Worm (Caenorhabditis elegans) whole organism, late embryonic: ENCODE results near the gene col-142.
A peak's percentile ranks its signal among the peaks of the same experiment; 100 is the strongest.

ENCODE experiments used
- F13H6.1 ChIP-seq: sonication (generic microtip); optimal IDR thresholded peaks from 2 replicates; lab custom pipeline; 2016; ENCODE audit warnings: missing genetic modification characterization, missing compliant biosample characterization
- ama-1 ChIP-seq: fragments of 150-350 bp; optimal IDR thresholded peaks from 2 replicates; lab custom pipeline; 2014
- ceh-14 ChIP-seq: sonication (generic microtip); optimal IDR thresholded peaks from 2 replicates; lab custom pipeline; 2016; ENCODE audit warnings: missing genotype, missing genetic modification characterization, missing compliant biosample characterization
- ceh-18 ChIP-seq: sonication (generic microtip); optimal IDR thresholded peaks from 2 replicates; lab custom pipeline; 2016; ENCODE audit warnings: missing genetic modification characterization, missing compliant biosample characterization
- ceh-2 ChIP-seq: sonication (generic microtip); optimal IDR thresholded peaks from 2 replicates; lab custom pipeline; 2016; ENCODE audit warnings: missing genotype, missing genetic modification characterization, missing compliant biosample characterization
- ceh-31 ChIP-seq: sonication (generic microtip); optimal IDR thresholded peaks from 2 replicates; lab custom pipeline; 2016; ENCODE audit warnings: missing genetic modification characterization, missing compliant biosample characterization
- ceh-48 ChIP-seq: sonication (generic microtip); optimal IDR thresholded peaks from 2 replicates; lab custom pipeline; 2016; ENCODE audit warnings: missing genetic modification characterization, inconsistent platforms, missing compliant biosample characterization
- dmd-4 ChIP-seq: sonication (generic microtip); optimal IDR thresholded peaks from 2 replicates; lab custom pipeline; 2016; ENCODE audit warnings: borderline replicate concordance, missing genetic modification characterization, missing compliant biosample characterization
- dve-1 ChIP-seq: sonication (generic microtip); optimal IDR thresholded peaks from 2 replicates; lab custom pipeline; 2017; ENCODE audit warnings: antibody characterized with exemption, mild to moderate bottlenecking, missing genetic modification characterization, missing compliant biosample characterization
- elt-2 ChIP-seq: sonication (generic microtip); optimal IDR thresholded peaks from 2 replicates; lab custom pipeline; 2016; ENCODE audit warnings: missing genetic modification reagents, missing genetic modification characterization, missing compliant biosample characterization
- ets-4 ChIP-seq: sonication (generic microtip); optimal IDR thresholded peaks from 2 replicates; lab custom pipeline; 2016; ENCODE audit warnings: missing genetic modification characterization, missing compliant biosample characterization
- fkh-6 ChIP-seq: sonication (generic microtip); optimal IDR thresholded peaks from 2 replicates; lab custom pipeline; 2016; ENCODE audit warnings: missing genetic modification characterization, missing compliant biosample characterization
- hlh-30 ChIP-seq: sonication (generic microtip); optimal IDR thresholded peaks from 2 replicates; lab custom pipeline; 2017; ENCODE audit warnings: antibody characterized with exemption, missing genetic modification characterization, missing compliant biosample characterization; ENCODE audit not compliant: insufficient read depth
- hlh-8 ChIP-seq: sonication (generic microtip); optimal IDR thresholded peaks from 2 replicates; lab custom pipeline; 2016; ENCODE audit warnings: missing genotype, missing genetic modification characterization, missing compliant biosample characterization
- lim-6 ChIP-seq: sonication (generic microtip); optimal IDR thresholded peaks from 2 replicates; lab custom pipeline; 2016; ENCODE audit warnings: missing genetic modification characterization, missing compliant biosample characterization
- lin-11 ChIP-seq: fragments of 200-800 bp; sonication (Bioruptor generic); optimal IDR thresholded peaks from 2 replicates; lab custom pipeline; 2018; ENCODE audit warnings: mild to moderate bottlenecking, missing genetic modification characterization, missing compliant biosample characterization
- nhr-11 ChIP-seq: fragments of 150-350 bp; optimal IDR thresholded peaks from 2 replicates; lab custom pipeline; 2014; ENCODE audit warnings: missing biosample characterization, missing genetic modification characterization
- nhr-232 ChIP-seq: sonication (generic microtip); optimal IDR thresholded peaks from 2 replicates; lab custom pipeline; 2016; ENCODE audit warnings: missing genetic modification characterization, missing compliant biosample characterization
- odd-2 ChIP-seq: sonication (generic microtip); optimal IDR thresholded peaks from 2 replicates; lab custom pipeline; 2017; ENCODE audit warnings: antibody characterized with exemption, mild to moderate bottlenecking, missing genetic modification characterization, missing compliant biosample characterization
- pag-3 ChIP-seq: sonication (generic microtip); optimal IDR thresholded peaks from 2 replicates; lab custom pipeline; 2016; ENCODE audit warnings: missing compliant biosample characterization, missing genetic modification characterization, borderline replicate concordance
- pax-1 ChIP-seq: fragments of 150-350 bp; optimal IDR thresholded peaks from 2 replicates; lab custom pipeline; 2014; ENCODE audit warnings: missing biosample characterization, missing genetic modification characterization
- pha-2 ChIP-seq: sonication (generic microtip); optimal IDR thresholded peaks from 2 replicates; lab custom pipeline; 2017; ENCODE audit warnings: mild to moderate bottlenecking, missing genetic modification characterization, missing compliant biosample characterization
- pha-4 ChIP-seq: fragments of 150-350 bp; optimal IDR thresholded peaks from 2 replicates; lab custom pipeline; 2018; ENCODE audit warnings: missing biosample characterization, missing genetic modification reagents, missing genetic modification characterization
- pqm-1 ChIP-seq: sonication (generic microtip); optimal IDR thresholded peaks from 2 replicates; lab custom pipeline; 2016; ENCODE audit warnings: missing genetic modification characterization, missing compliant biosample characterization
- rnt-1 ChIP-seq: sonication (generic microtip); optimal IDR thresholded peaks from 2 replicates; lab custom pipeline; 2016; ENCODE audit warnings: missing genetic modification characterization, missing compliant biosample characterization
- sox-4 ChIP-seq: sonication (generic microtip); optimal IDR thresholded peaks from 2 replicates; lab custom pipeline; 2017; ENCODE audit warnings: mild to moderate bottlenecking, missing genetic modification characterization, inconsistent platforms, missing compliant biosample characterization
- syd-9 ChIP-seq: sonication (generic microtip); optimal IDR thresholded peaks from 2 replicates; lab custom pipeline; 2016; ENCODE audit warnings: mild to moderate bottlenecking, missing genetic modification characterization, moderate library complexity, missing compliant biosample characterization
- tbx-2 ChIP-seq: sonication (generic microtip); optimal IDR thresholded peaks from 2 replicates; lab custom pipeline; 2016; ENCODE audit warnings: missing genetic modification characterization, missing compliant biosample characterization
- unc-3 ChIP-seq, 2 experiments: fragments of 200-800 bp in 1 of 2; sonication (Bioruptor generic) in 1 of 2; sonication (generic microtip) in 1 of 2; conservative IDR thresholded peaks in 1 of 2; optimal IDR thresholded peaks in 1 of 2; 2 replicates each; pipeline versions ENCODE4 v1.3.6 to Lab custom; 2016 to 2022; ENCODE audit warnings: missing compliant biosample characterization in 2 of 2, missing genetic modification characterization in 2 of 2, missing genetic modification reagents in 1 of 2
- unc-55 ChIP-seq: sonication (generic microtip); optimal IDR thresholded peaks from 2 replicates; lab custom pipeline; 2017; ENCODE audit warnings: missing biosample characterization, missing genetic modification reagents, missing genetic modification characterization
- unc-86 ChIP-seq: sonication (generic microtip); optimal IDR thresholded peaks from 2 replicates; lab custom pipeline; 2016; ENCODE audit warnings: missing genetic modification characterization, missing compliant biosample characterization

col-142 gene

ce11 chrV:6880623-6881022 lies 49.6 kb downstream of the col-142 start (continued):
- TF ChIP-seq unc-55 (GFP tag; lab: Kevin White, UChicago) (peak; percentile 64), odd-2 (tag; lab: Kevin White, UChicago) (no peak), ceh-18 (peak; percentile 65), nhr-232 (tag; lab: Kevin White, UChicago) (no peak), F13H6.1 (tag; lab: Kevin White, UChicago) (peak; percentile 8), ceh-14 (tag; lab: Kevin White, UChicago) (peak; percentile 57), dve-1 (tag; lab: Kevin White, UChicago) (no peak), ceh-2 (peak; percentile 28), sox-4 (tag; lab: Kevin White, UChicago) (peak; percentile 30), tbx-2 (peak; percentile 47), pag-3 (tag; lab: Kevin White, UChicago) (no peak), lim-6 (no peak), dmd-4 (peak; percentile 9), hlh-30 (tag; lab: Kevin White, UChicago) (no peak), hlh-8 (tag; lab: Kevin White, UChicago) (peak; percentile 24), pqm-1 (tag; lab: Kevin White, UChicago) (no peak), nhr-11 (no peak), ama-1 (lab: Kevin White, UChicago) (no peak), pha-2 (tag; lab: Kevin White, UChicago) (no peak), pha-4 (no peak), pax-1 (tag; lab: Kevin White, UChicago) (no peak), fkh-6 (tag; lab: Kevin White, UChicago) (peak; percentile 43), ceh-31 (tag; lab: Kevin White, UChicago) (peak; percentile 81), lin-11 (tag; lab: Kevin White, UChicago) (no peak), syd-9 (tag; lab: Kevin White, UChicago) (peak; percentile 77), ets-4 (tag; lab: Kevin White, UChicago) (no peak)
- TF ChIP-seq, all 69 proteins: peak for 30

ce11 chrV:6881038-6881437 lies 50.1 kb downstream of the col-142 start, which contains the start of gene unc-70:
Gene unc-70, plus strand, starts transcription at chrV:6881338.
- TF ChIP-seq unc-3 (GFP tag; conservative IDR thresholded peaks at IDR 0.05; lab: Robert Waterston, UW): no peak
- peak; percentile 15 for TF ChIP-seq unc-3 (tag; optimal IDR thresholded peaks at IDR 0.05; lab: Kevin White, UChicago)
- TF ChIP-seq ceh-48 (tag; lab: Kevin White, UChicago): no peak

ce11 chrV:6881735-6882134 lies 50.8 kb downstream of the col-142 start:
- TF ChIP-seq unc-86 (tag; lab: Kevin White, UChicago) (no peak), elt-2 (peak; percentile 55), rnt-1 (tag; lab: Kevin White, UChicago) (no peak)
